Fruit fly (Drosophila melanogaster) whole organism, prepupa: ENCODE results near the gene PLCXD.

Experiments used
- CG10631 ChIP-seq: fragments of 200-800 bp; sonication (Bioruptor generic); optimal IDR thresholded peaks from 2 replicates; lab custom pipeline; 2016; ENCODE audit warnings: missing biosample characterization, missing genetic modification characterization
- CG3032 ChIP-seq: fragments of 200-800 bp; optimal IDR thresholded peaks from 2 replicates; lab custom pipeline; 2019; ENCODE audit warnings: missing biosample characterization, mild to moderate bottlenecking, missing genetic modification characterization, moderate library complexity
- Met ChIP-seq: fragments of 200-800 bp; sonication (Bioruptor generic); optimal IDR thresholded peaks from 3 replicates; lab custom pipeline; 2016; ENCODE audit warnings: missing biosample characterization, missing genetic modification characterization
- eg ChIP-seq: fragments of 200-800 bp; sonication (Bioruptor generic); IDR thresholded peaks from 3 replicates; pipeline ENCODE4 v1.3.6; 2022; ENCODE audit warnings: missing biosample characterization, missing genetic modification characterization
- net ChIP-seq: fragments of 200-800 bp; sonication (Bioruptor generic); optimal IDR thresholded peaks from 3 replicates; lab custom pipeline; 2016; ENCODE audit warnings: missing biosample characterization, missing genetic modification characterization

DNA sequence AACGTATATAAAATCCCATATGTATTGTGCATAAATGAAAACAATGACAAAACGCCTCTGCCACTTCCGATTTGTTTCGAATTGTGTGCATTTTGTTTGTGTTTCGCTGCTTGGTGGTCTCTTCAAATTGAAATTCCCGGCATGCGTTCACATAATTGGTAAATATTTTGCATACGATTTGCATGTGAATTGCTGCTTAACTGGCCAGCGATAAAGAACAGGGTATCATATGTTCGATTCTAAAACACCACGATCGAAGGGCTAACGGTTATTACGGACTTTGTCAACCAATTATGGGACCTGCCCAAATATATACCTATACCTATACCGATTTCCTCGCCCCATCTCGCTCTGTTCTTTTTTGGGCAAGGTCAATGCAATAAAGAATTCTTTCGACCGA lies 21.1 kb upstream of the PLCXD start:
- TF ChIP-seq eg (GFP tag; lab: Robert Waterston, UW), result no peak
- TF ChIP-seq CG3032 (tag; lab: Kevin White, UChicago), result no peak
- no peak for TF ChIP-seq net
- TF ChIP-seq CG10631 (GFP tag; lab: Kevin White, UChicago), result no peak
- TF ChIP-seq Met (GFP tag; lab: Kevin White, UChicago), result peak; percentile 22
